Fruit fly (Drosophila melanogaster) whole organism, adult: ENCODE data around the gene CG14400.

Source experiments
- CG11617 ChIP-seq: fragments of 200-800 bp; sonication (Bioruptor generic); optimal IDR thresholded peaks from 2 replicates; lab custom pipeline; 2017; ENCODE audit warnings: mild to moderate bottlenecking, missing biosample characterization, missing genetic modification reagents, missing genetic modification characterization
- CG1620 ChIP-seq: fragments of 200-800 bp; sonication (Bioruptor generic); optimal IDR thresholded peaks from 2 replicates; lab custom pipeline; 2016; ENCODE audit warnings: missing biosample characterization, missing genetic modification characterization
- CG7045 ChIP-seq: fragments of 200-800 bp; sonication (Bioruptor generic); optimal IDR thresholded peaks from 2 replicates; lab custom pipeline; 2017; ENCODE audit warnings: missing biosample characterization, mild to moderate bottlenecking, missing genetic modification characterization
- Clk ChIP-seq: fragments of 200-800 bp; sonication (Bioruptor generic); optimal IDR thresholded peaks from 2 replicates; lab custom pipeline; 2017; ENCODE audit warnings: missing biosample characterization, missing genetic modification characterization
- Crg-1 ChIP-seq: fragments of 200-800 bp; sonication (Bioruptor generic); optimal IDR thresholded peaks from 2 replicates; lab custom pipeline; 2016; ENCODE audit warnings: missing biosample characterization, missing genetic modification characterization
- bab1 ChIP-seq: fragments of 200-800 bp; sonication (Bioruptor generic); optimal IDR thresholded peaks from 3 replicates; lab custom pipeline; 2019; ENCODE audit warnings: missing biosample characterization, mild to moderate bottlenecking, missing genetic modification characterization, moderate library complexity
- kay ChIP-seq: fragments of 200-800 bp; sonication (Bioruptor generic); peaks from one replicate; lab custom pipeline; 2016; ENCODE audit warnings: missing biosample characterization, missing genetic modification characterization, borderline replicate concordance
- ovo ChIP-seq: fragments of 200-800 bp; sonication (Bioruptor generic); optimal IDR thresholded peaks from 2 replicates; lab custom pipeline; 2016; ENCODE audit warnings: missing biosample characterization, missing genetic modification characterization
- tj ChIP-seq: fragments of 200-800 bp; sonication (Bioruptor generic); optimal IDR thresholded peaks from 3 replicates; lab custom pipeline; 2017; ENCODE audit warnings: missing biosample characterization, mild to moderate bottlenecking, missing genetic modification characterization, moderate library complexity

DNA sequence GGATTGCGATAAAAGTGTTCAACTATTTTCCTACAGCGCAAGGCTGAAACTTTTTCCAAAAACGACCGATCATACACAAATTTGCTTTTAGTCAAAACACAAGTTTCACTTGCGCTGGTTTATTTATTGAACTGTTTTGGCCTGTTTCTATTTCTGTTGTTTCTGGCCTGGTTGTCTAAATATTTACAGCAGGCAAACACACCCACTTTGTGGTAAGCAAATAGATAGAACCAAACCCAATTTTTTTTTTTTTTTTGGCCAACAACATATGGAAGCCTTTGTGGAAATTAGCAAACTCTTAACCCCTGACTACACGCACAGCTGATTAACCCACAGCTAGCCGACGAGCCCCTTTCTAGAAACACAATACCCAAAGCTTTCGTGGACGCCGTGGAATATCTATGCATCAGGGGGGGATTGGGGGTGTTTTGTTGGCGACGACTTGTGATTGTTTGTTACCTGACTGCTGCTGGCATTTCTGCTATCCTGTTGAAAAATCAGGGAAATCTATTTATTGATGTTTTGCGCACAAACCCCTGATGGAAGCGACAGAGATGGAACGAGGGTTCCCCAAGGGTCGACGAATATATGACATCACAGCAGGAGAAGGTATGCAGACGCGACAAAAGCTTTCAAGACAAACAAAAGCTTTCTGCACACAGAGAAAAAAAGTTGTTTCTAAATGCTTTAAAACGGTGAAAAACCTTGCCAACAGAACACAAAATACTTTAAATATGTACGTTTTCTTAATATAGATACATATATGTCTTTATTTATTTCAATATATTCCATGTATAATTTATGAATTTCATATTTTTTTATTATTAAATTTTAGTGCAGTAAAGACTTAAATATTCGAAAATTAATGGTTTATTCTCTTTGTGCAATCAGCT, 49.8 kb downstream of the CG14400 start:
- TF ChIP-seq kay (GFP tag; lab: Kevin White, UChicago) (no peak), bab1 (GFP tag; lab: Kevin White, UChicago) (no peak), ovo (GFP tag; lab: Kevin White, UChicago) (no peak), Clk (no peak), CG11617 (GFP tag; lab: Kevin White, UChicago) (no peak), tj (no peak), Crg-1 (GFP tag; lab: Kevin White, UChicago) (no peak), CG1620 (no peak), CG7045 (GFP tag; lab: Kevin White, UChicago) (peak; percentile 33)
